Worm (Caenorhabditis elegans) whole organism, L2 larva: ENCODE results near the gene frpr-7.

ENCODE experiments used
- C34F6.9 ChIP-seq: fragments of 150-350 bp; optimal IDR thresholded peaks from 2 replicates; lab custom pipeline; 2014; ENCODE audit warnings: missing biosample characterization, missing genetic modification characterization
- F13H6.1 ChIP-seq: sonication (generic microtip); optimal IDR thresholded peaks from 2 replicates; lab custom pipeline; 2016; ENCODE audit warnings: missing genetic modification characterization, missing compliant biosample characterization
- Y55F3AM.14 ChIP-seq: fragments of 200-800 bp; sonication (Bioruptor generic); optimal IDR thresholded peaks from 2 replicates; lab custom pipeline; 2018; ENCODE audit warnings: mild to moderate bottlenecking, missing genetic modification characterization, missing compliant biosample characterization
- ZK546.5 ChIP-seq: sonication (generic microtip); optimal IDR thresholded peaks from 2 replicates; lab custom pipeline; 2017; ENCODE audit warnings: missing biosample characterization, missing genetic modification characterization
- alr-1 ChIP-seq: fragments of 150-350 bp; optimal IDR thresholded peaks from 2 replicates; lab custom pipeline; 2014; ENCODE audit warnings: missing biosample characterization, missing genetic modification characterization
- aly-2 ChIP-seq: fragments of 150-350 bp; optimal IDR thresholded peaks from 2 replicates; lab custom pipeline; 2014; ENCODE audit warnings: missing biosample characterization, missing genetic modification characterization
- ama-1 ChIP-seq: fragments of 150-350 bp; optimal IDR thresholded peaks from 2 replicates; lab custom pipeline; 2018; ENCODE audit warnings: inconsistent platforms
- blmp-1 ChIP-seq: sonication (generic microtip); optimal IDR thresholded peaks from 2 replicates; lab custom pipeline; 2017; ENCODE audit warnings: missing genetic modification characterization, mild to moderate bottlenecking, missing compliant biosample characterization, antibody characterized with exemption, moderate library complexity; ENCODE audit not compliant: insufficient read depth
- ceh-16 ChIP-seq: fragments of 150-350 bp; optimal IDR thresholded peaks from 2 replicates; lab custom pipeline; 2014; ENCODE audit warnings: missing biosample characterization, missing genetic modification characterization
- ceh-82 ChIP-seq: fragments of 150-350 bp; optimal IDR thresholded peaks from 2 replicates; lab custom pipeline; 2014; ENCODE audit warnings: missing biosample characterization, missing genetic modification characterization
- crh-2 ChIP-seq: sonication (generic microtip); optimal IDR thresholded peaks from 2 replicates; lab custom pipeline; 2017; ENCODE audit warnings: missing biosample characterization, missing genetic modification characterization
- dmd-4 ChIP-seq: sonication (generic microtip); optimal IDR thresholded peaks from 2 replicates; lab custom pipeline; 2017; ENCODE audit warnings: missing biosample characterization, missing genetic modification characterization
- elt-1 ChIP-seq: fragments of 150-350 bp; optimal IDR thresholded peaks from 2 replicates; lab custom pipeline; 2014; ENCODE audit warnings: missing biosample characterization, missing genetic modification characterization
- elt-3 ChIP-seq: sonication (generic microtip); optimal IDR thresholded peaks from 2 replicates; lab custom pipeline; 2017; ENCODE audit warnings: missing biosample characterization, missing genetic modification characterization
- gmeb-1 ChIP-seq: fragments of 150-350 bp; optimal IDR thresholded peaks from 2 replicates; lab custom pipeline; 2014; ENCODE audit warnings: missing biosample characterization, missing genetic modification characterization
- lin-11 ChIP-seq: fragments of 150-350 bp; sonication (generic microtip); optimal IDR thresholded peaks from 2 replicates; lab custom pipeline; 2014; ENCODE audit warnings: missing biosample characterization, missing genetic modification characterization, inconsistent platforms, mixed read lengths
- lsy-2 ChIP-seq, 2 experiments: fragments of 150-350 bp in 1 of 2; sonication (generic microtip) in 1 of 2; optimal IDR thresholded peaks; 2 replicates each; lab custom pipeline; 2014 to 2017; ENCODE audit warnings: missing biosample characterization in 2 of 2, missing genetic modification characterization in 2 of 2
- mab-5 ChIP-seq: fragments of 150-350 bp; optimal IDR thresholded peaks from 2 replicates; lab custom pipeline; 2014; ENCODE audit warnings: missing biosample characterization, missing genetic modification characterization
- mdl-1 ChIP-seq, 2 experiments: fragments of 150-350 bp in 1 of 2; sonication (generic microtip) in 1 of 2; optimal IDR thresholded peaks; 2 replicates each; lab custom pipeline; 2017; ENCODE audit warnings: missing biosample characterization in 2 of 2, missing genetic modification characterization in 2 of 2
- nhr-10 ChIP-seq: sonication (generic microtip); optimal IDR thresholded peaks from 2 replicates; lab custom pipeline; 2017; ENCODE audit warnings: missing biosample characterization, missing genetic modification characterization
- nhr-12 ChIP-seq: fragments of 150-350 bp; optimal IDR thresholded peaks from 2 replicates; lab custom pipeline; 2014; ENCODE audit warnings: missing biosample characterization, missing genetic modification characterization
- nhr-129 ChIP-seq: fragments of 150-350 bp; optimal IDR thresholded peaks from 2 replicates; lab custom pipeline; 2014; ENCODE audit warnings: missing biosample characterization, missing genetic modification characterization
- nhr-21 ChIP-seq: fragments of 150-350 bp; optimal IDR thresholded peaks from 2 replicates; lab custom pipeline; 2014; ENCODE audit warnings: missing biosample characterization, missing genetic modification characterization
- nhr-23 ChIP-seq: fragments of 150-350 bp; optimal IDR thresholded peaks from 2 replicates; lab custom pipeline; 2014; ENCODE audit warnings: missing biosample characterization, missing genetic modification reagents, missing genetic modification characterization
- nhr-237 ChIP-seq: fragments of 150-350 bp; optimal IDR thresholded peaks from 2 replicates; lab custom pipeline; 2014; ENCODE audit warnings: missing biosample characterization, missing genetic modification characterization
- nhr-25 ChIP-seq: fragments of 150-350 bp; sonication (generic microtip); optimal IDR thresholded peaks from 3 replicates; lab custom pipeline; 2014; ENCODE audit warnings: missing biosample characterization, missing genetic modification characterization
- nhr-6 ChIP-seq: fragments of 150-350 bp; optimal IDR thresholded peaks from 2 replicates; lab custom pipeline; 2014; ENCODE audit warnings: missing biosample characterization, missing genetic modification characterization
- nhr-77 ChIP-seq: fragments of 150-350 bp; optimal IDR thresholded peaks from 2 replicates; lab custom pipeline; 2014; ENCODE audit warnings: missing biosample characterization, missing genetic modification characterization
- peb-1 ChIP-seq: fragments of 150-350 bp; optimal IDR thresholded peaks from 2 replicates; lab custom pipeline; 2014; ENCODE audit warnings: missing biosample characterization, missing genetic modification characterization
- sma-3 ChIP-seq: sonication (generic microtip); optimal IDR thresholded peaks from 2 replicates; lab custom pipeline; 2016; ENCODE audit warnings: missing genetic modification reagents, missing genetic modification characterization, missing compliant biosample characterization
- sma-9 ChIP-seq, 2 experiments: fragments of 150-350 bp in 1 of 2; sonication (generic microtip) in 1 of 2; optimal IDR thresholded peaks; 2 replicates each; lab custom pipeline; 2014 to 2016; ENCODE audit warnings: missing genetic modification characterization in 2 of 2, mild to moderate bottlenecking in 1 of 2, missing biosample characterization in 1 of 2, missing compliant biosample characterization in 1 of 2, missing genetic modification reagents in 1 of 2, moderate library complexity in 1 of 2
- unc-55 ChIP-seq: fragments of 150-350 bp; sonication (generic microtip); optimal IDR thresholded peaks from 3 replicates; lab custom pipeline; 2014; ENCODE audit warnings: missing biosample characterization, missing genetic modification reagents, missing genetic modification characterization
- unc-62 ChIP-seq: fragments of 150-350 bp; optimal IDR thresholded peaks from 2 replicates; lab custom pipeline; 2014; ENCODE audit warnings: missing biosample characterization, missing genetic modification reagents, missing genetic modification characterization
- zag-1 ChIP-seq: fragments of 150-350 bp; optimal IDR thresholded peaks from 2 replicates; lab custom pipeline; 2014; ENCODE audit warnings: missing biosample characterization, missing genetic modification characterization
- ztf-1 ChIP-seq: fragments of 200-800 bp; sonication (Bioruptor generic); conservative IDR thresholded peaks from 2 replicates; pipeline ENCODE4 v1.3.6; 2022; ENCODE audit warnings: missing genetic modification characterization, missing compliant biosample characterization
- ztf-11 ChIP-seq: sonication (generic microtip); optimal IDR thresholded peaks from 2 replicates; lab custom pipeline; 2017; ENCODE audit warnings: missing biosample characterization, missing genetic modification characterization
- ztf-4 ChIP-seq: fragments of 150-350 bp; optimal IDR thresholded peaks from 2 replicates; lab custom pipeline; 2014; ENCODE audit warnings: missing biosample characterization, missing genetic modification characterization

The frpr-7 gene

DNA sequence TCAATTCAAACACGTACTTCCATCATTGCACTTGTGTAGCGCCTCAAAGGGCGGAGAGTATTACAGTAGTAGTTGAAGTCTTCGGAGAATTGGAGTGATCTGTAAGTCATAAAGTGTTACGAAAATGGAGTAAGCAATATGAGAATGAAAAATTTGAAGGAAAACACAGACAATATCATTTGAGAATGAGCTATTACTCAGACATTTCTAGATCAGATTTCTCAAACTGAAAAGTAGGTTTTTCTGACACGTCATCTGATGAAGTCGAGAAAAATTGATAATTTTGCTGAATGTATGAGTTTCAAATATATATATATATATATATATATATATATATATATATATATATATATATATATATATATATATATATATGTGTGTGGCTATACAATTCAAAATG is at the start of gene frpr-7:
Gene frpr-7, minus strand, starts transcription at position 101 of the 400 bp plus-strand sequence.
- TF ChIP-seq nhr-23 (no peak), Y55F3AM.14 (GFP tag; lab: Kevin White, UChicago) (no peak), elt-3 (tag; lab: Kevin White, UChicago) (no peak), F13H6.1 (tag; lab: Kevin White, UChicago) (no peak), nhr-129 (tag; lab: Kevin White, UChicago) (no peak), nhr-21 (tag; lab: Kevin White, UChicago) (no peak), unc-55 (GFP tag; lab: Kevin White, UChicago) (no peak), nhr-77 (no peak), nhr-237 (tag; lab: Kevin White, UChicago) (no peak), ztf-11 (tag; lab: Kevin White, UChicago) (no peak), gmeb-1 (tag; lab: Kevin White, UChicago) (no peak), dmd-4 (tag; lab: Kevin White, UChicago) (no peak), ceh-16 (tag; lab: Kevin White, UChicago) (no peak), mdl-1 (tag; optimal IDR thresholded peaks at IDR 0.05; lab: Kevin White, UChicago) (no peak), crh-2 (tag; lab: Kevin White, UChicago) (no peak), nhr-6 (no peak), ZK546.5 (tag; lab: Kevin White, UChicago) (no peak), nhr-10 (tag; lab: Kevin White, UChicago) (no peak)

DNA sequence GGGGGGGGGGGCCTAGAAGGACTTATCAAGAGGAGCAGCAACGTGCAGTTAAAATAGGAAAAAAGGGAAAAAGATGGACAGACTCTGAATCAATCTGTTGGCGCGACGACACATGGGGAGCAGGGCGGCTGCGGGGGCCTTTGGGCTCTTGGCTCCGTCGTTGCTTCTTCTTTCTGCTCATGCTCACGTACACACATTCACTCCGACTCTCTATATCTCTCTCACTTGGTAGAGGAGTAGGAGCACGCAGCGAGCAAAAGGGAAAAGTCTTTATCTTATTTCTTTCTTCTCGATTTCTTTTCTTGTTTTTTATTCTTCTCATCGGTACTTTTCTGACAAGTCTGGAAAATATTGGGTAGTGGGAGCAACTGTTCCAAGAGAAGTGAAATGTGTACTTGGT is 48.7 kb upstream of the frpr-7 start:
- TF ChIP-seq nhr-12 (tag; lab: Kevin White, UChicago) (no peak), ZK546.5 (tag; lab: Kevin White, UChicago) (no peak), ceh-82 (tag; lab: Kevin White, UChicago) (no peak), crh-2 (tag; lab: Kevin White, UChicago) (peak; percentile 15), mab-5 (tag; lab: Kevin White, UChicago) (peak; percentile 51), zag-1 (tag; lab: Kevin White, UChicago) (peak; percentile 65), mdl-1 (tag; optimal IDR thresholded peaks at IDR 0.05; lab: Kevin White, UChicago) (peak; percentile 20 to 42), unc-62 (GFP tag; lab: Kevin White, UChicago) (no peak), lsy-2 (tag; optimal IDR thresholded peaks at IDR 0.05; lab: Kevin White, UChicago) (peak in 1 of 2 experiments; percentile 31), F13H6.1 (tag; lab: Kevin White, UChicago) (peak; percentile 63), lin-11 (tag; lab: Kevin White, UChicago) (peak; percentile 29), blmp-1 (tag; lab: Kevin White, UChicago) (no peak), unc-55 (GFP tag; lab: Kevin White, UChicago) (peak; percentile 65), nhr-129 (tag; lab: Kevin White, UChicago) (peak; percentile 66), sma-9 (GFP tag; optimal IDR thresholded peaks at IDR 0.05; lab: Kevin White, UChicago) (peak; percentile 52), sma-9 (tag; optimal IDR thresholded peaks at IDR 0.05; lab: Kevin White, UChicago) (no peak), elt-3 (tag; lab: Kevin White, UChicago) (no peak), ztf-4 (tag; lab: Kevin White, UChicago) (peak; percentile 33), C34F6.9 (peak; percentile 70), ama-1 (no peak)
- TF ChIP-seq, all 48 proteins: peak for 12

DNA sequence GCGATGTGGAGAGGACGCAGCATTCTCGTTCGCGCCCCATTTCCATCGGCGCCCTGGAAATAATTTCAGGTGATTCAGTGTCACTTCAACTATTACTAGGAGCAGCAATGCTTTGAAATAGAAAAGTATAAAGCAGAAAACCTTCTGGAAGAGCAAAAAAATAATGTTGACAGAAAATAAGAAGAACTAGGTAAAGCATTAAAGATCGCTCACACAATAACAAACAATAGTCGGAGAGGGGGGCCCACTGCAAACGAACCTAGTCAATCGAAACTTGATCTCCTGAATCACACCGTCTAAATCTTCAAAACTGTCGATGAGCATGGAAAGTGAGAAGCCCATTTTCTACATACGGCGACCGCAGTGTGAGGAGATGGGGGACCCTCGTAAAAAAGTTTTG is 48.2 kb upstream of the frpr-7 start:
- no peak for TF ChIP-seq peb-1 (tag; lab: Kevin White, UChicago)
- TF ChIP-seq ceh-16 (tag; lab: Kevin White, UChicago): no peak
- no peak for TF ChIP-seq F13H6.1 (tag; lab: Kevin White, UChicago)
- TF ChIP-seq sma-3 (GFP tag; lab: Kevin White, UChicago): no peak
- TF ChIP-seq aly-2 (tag; lab: Kevin White, UChicago): no peak
- TF ChIP-seq gmeb-1 (tag; lab: Kevin White, UChicago): no peak
- TF ChIP-seq crh-2 (tag; lab: Kevin White, UChicago): no peak
- TF ChIP-seq ama-1: no peak
- no peak for TF ChIP-seq nhr-129 (tag; lab: Kevin White, UChicago)
- TF ChIP-seq elt-1: no peak
- no peak for TF ChIP-seq unc-55 (GFP tag; lab: Kevin White, UChicago)
- TF ChIP-seq Y55F3AM.14 (GFP tag; lab: Kevin White, UChicago): no peak
- no peak for TF ChIP-seq nhr-77
- no peak for TF ChIP-seq nhr-25
- no peak for TF ChIP-seq alr-1 (tag; lab: Kevin White, UChicago)
- TF ChIP-seq ztf-1 (GFP tag; lab: Robert Waterston, UW): no peak
- TF ChIP-seq blmp-1 (tag; lab: Kevin White, UChicago): no peak
- no peak for TF ChIP-seq mdl-1 (tag; optimal IDR thresholded peaks at IDR 0.05; lab: Kevin White, UChicago)
